Worm (Caenorhabditis elegans): ENCODE data around the gene skr-10.

Gene skr-10

ce11 chrIV:15946507-15946906 is at the start of gene skr-10:
Gene skr-10, plus strand, starts transcription at chrIV:15946807.
- TF ChIP-seq tbx-37 (GFP tag; conservative IDR thresholded peaks at IDR 0.05) (no peak), F13C5.2 (tag; optimal IDR thresholded peaks at IDR 0.05) (no peak), ama-1 (optimal IDR thresholded peaks at IDR 0.05) (no peak), hnd-1 (tag; optimal IDR thresholded peaks at IDR 0.05) (no peak), flt-1 (GFP tag; IDR thresholded peaks at IDR 0.05) (no peak), tbx-11 (GFP tag; IDR thresholded peaks at IDR 0.05) (no peak), pes-1 (GFP tag; IDR thresholded peaks at IDR 0.05) (no peak), hmbx-1 (tag; optimal IDR thresholded peaks at IDR 0.05) (no peak), ets-7 (tag; optimal IDR thresholded peaks at IDR 0.05) (no peak), tra-4 (tag; optimal IDR thresholded peaks at IDR 0.05) (no peak), aly-1 (tag; optimal IDR thresholded peaks at IDR 0.05) (no peak), sea-1 (GFP tag; conservative IDR thresholded peaks at IDR 0.05) (no peak)

- TF ChIP-seq flt-1 (GFP tag; IDR thresholded peaks at IDR 0.05) (no peak), hmg-4 (GFP tag; optimal IDR thresholded peaks at IDR 0.05) (no peak), tbx-37 (GFP tag; conservative IDR thresholded peaks at IDR 0.05) (no peak), hnd-1 (tag; optimal IDR thresholded peaks at IDR 0.05) (no peak)
These were observed 46.4 kb upstream of the skr-10 start for ce11 chrIV:15900158-15900557.

- no peak for TF ChIP-seq F13C5.2 (tag; optimal IDR thresholded peaks at IDR 0.05)
- no peak for TF ChIP-seq sea-1 (GFP tag; conservative IDR thresholded peaks at IDR 0.05)
- no peak for TF ChIP-seq hmg-4 (GFP tag; optimal IDR thresholded peaks at IDR 0.05)
- no peak for TF ChIP-seq tbx-11 (GFP tag; IDR thresholded peaks at IDR 0.05)
- no peak for TF ChIP-seq aly-1 (tag; optimal IDR thresholded peaks at IDR 0.05)
- no peak for TF ChIP-seq hmbx-1 (tag; optimal IDR thresholded peaks at IDR 0.05)
These were observed 45.5 kb upstream of the skr-10 start, which contains the start of gene Y105C5B.5 for ce11 chrIV:15901123-15901522. Gene Y105C5B.5, minus strand, starts transcription at chrIV:15901225.

- TF ChIP-seq aly-1 (tag; optimal IDR thresholded peaks at IDR 0.05) (no peak), hnd-1 (tag; optimal IDR thresholded peaks at IDR 0.05) (no peak), hmg-4 (GFP tag; optimal IDR thresholded peaks at IDR 0.05) (no peak), B0310.2 (tag; optimal IDR thresholded peaks at IDR 0.05) (no peak), tbx-37 (GFP tag; conservative IDR thresholded peaks at IDR 0.05) (no peak), flt-1 (GFP tag; IDR thresholded peaks at IDR 0.05) (no peak), ama-1 (optimal IDR thresholded peaks at IDR 0.05) (no peak), hmbx-1 (tag; optimal IDR thresholded peaks at IDR 0.05) (no peak), tbx-11 (GFP tag; IDR thresholded peaks at IDR 0.05) (no peak), pes-1 (GFP tag; IDR thresholded peaks at IDR 0.05) (no peak), tra-4 (tag; optimal IDR thresholded peaks at IDR 0.05) (no peak), sea-1 (GFP tag; conservative IDR thresholded peaks at IDR 0.05) (no peak), ceh-13 (GFP tag; optimal IDR thresholded peaks at IDR 0.05) (no peak)
These were observed 40.5 kb upstream of the skr-10 start, which contains the start of gene srv-15 for ce11 chrIV:15906059-15906632. Gene srv-15, plus strand, starts transcription at chrIV:15906582.

- TF ChIP-seq scrt-1 (GFP tag; IDR thresholded peaks at IDR 0.05) = no peak
- TF ChIP-seq sea-1 (GFP tag; conservative IDR thresholded peaks at IDR 0.05) = no peak
- TF ChIP-seq pes-1 (GFP tag; IDR thresholded peaks at IDR 0.05) = no peak
- no peak for TF ChIP-seq hmbx-1 (tag; optimal IDR thresholded peaks at IDR 0.05)
- no peak for TF ChIP-seq tbx-11 (GFP tag; IDR thresholded peaks at IDR 0.05)
- no peak for TF ChIP-seq ets-7 (tag; optimal IDR thresholded peaks at IDR 0.05)
- TF ChIP-seq tbx-37 (GFP tag; conservative IDR thresholded peaks at IDR 0.05) = no peak
- no peak for TF ChIP-seq hmg-4 (GFP tag; optimal IDR thresholded peaks at IDR 0.05)
- TF ChIP-seq aly-1 (tag; optimal IDR thresholded peaks at IDR 0.05) = no peak
- no peak for TF ChIP-seq F13C5.2 (tag; optimal IDR thresholded peaks at IDR 0.05)
- TF ChIP-seq tra-4 (tag; optimal IDR thresholded peaks at IDR 0.05) = no peak
- no peak for TF ChIP-seq ama-1 (optimal IDR thresholded peaks at IDR 0.05)
- TF ChIP-seq ceh-13 (GFP tag; optimal IDR thresholded peaks at IDR 0.05) = no peak
- no peak for TF ChIP-seq flt-1 (GFP tag; IDR thresholded peaks at IDR 0.05)
- no peak for TF ChIP-seq ceh-36 (tag; optimal IDR thresholded peaks at IDR 0.05)
- no peak for TF ChIP-seq B0310.2 (tag; optimal IDR thresholded peaks at IDR 0.05)
- no peak for TF ChIP-seq hnd-1 (tag; optimal IDR thresholded peaks at IDR 0.05)
These were observed 38.4 kb upstream of the skr-10 start for ce11 chrIV:15908251-15908650.

ce11 chrIV:15915061-15915460 is 31.5 kb upstream of the skr-10 start:
- TF ChIP-seq scrt-1 (GFP tag; IDR thresholded peaks at IDR 0.05) (no peak), F13C5.2 (tag; optimal IDR thresholded peaks at IDR 0.05) (no peak), tbx-11 (GFP tag; IDR thresholded peaks at IDR 0.05) (no peak), sea-1 (GFP tag; conservative IDR thresholded peaks at IDR 0.05) (no peak), tra-4 (tag; optimal IDR thresholded peaks at IDR 0.05) (no peak), ceh-13 (GFP tag; optimal IDR thresholded peaks at IDR 0.05) (no peak), ets-7 (tag; optimal IDR thresholded peaks at IDR 0.05) (no peak), hmbx-1 (tag; optimal IDR thresholded peaks at IDR 0.05) (no peak), ceh-36 (tag; optimal IDR thresholded peaks at IDR 0.05) (no peak), B0310.2 (tag; optimal IDR thresholded peaks at IDR 0.05) (no peak), hmg-4 (GFP tag; optimal IDR thresholded peaks at IDR 0.05) (no peak), tbx-37 (GFP tag; conservative IDR thresholded peaks at IDR 0.05) (no peak), aly-1 (tag; optimal IDR thresholded peaks at IDR 0.05) (no peak), hnd-1 (tag; optimal IDR thresholded peaks at IDR 0.05) (no peak), ama-1 (optimal IDR thresholded peaks at IDR 0.05) (no peak), pes-1 (GFP tag; IDR thresholded peaks at IDR 0.05) (no peak), flt-1 (GFP tag; IDR thresholded peaks at IDR 0.05) (no peak)

- TF ChIP-seq B0310.2 (tag; optimal IDR thresholded peaks at IDR 0.05) = no peak
- TF ChIP-seq ets-7 (tag; optimal IDR thresholded peaks at IDR 0.05) = no peak
- no peak for TF ChIP-seq ama-1 (optimal IDR thresholded peaks at IDR 0.05)
- no peak for TF ChIP-seq hmg-4 (GFP tag; optimal IDR thresholded peaks at IDR 0.05)
- no peak for TF ChIP-seq aly-1 (tag; optimal IDR thresholded peaks at IDR 0.05)
- no peak for TF ChIP-seq sea-1 (GFP tag; conservative IDR thresholded peaks at IDR 0.05)
- no peak for TF ChIP-seq tra-4 (tag; optimal IDR thresholded peaks at IDR 0.05)
- TF ChIP-seq scrt-1 (GFP tag; IDR thresholded peaks at IDR 0.05) = no peak
- no peak for TF ChIP-seq tbx-37 (GFP tag; conservative IDR thresholded peaks at IDR 0.05)
- no peak for TF ChIP-seq pes-1 (GFP tag; IDR thresholded peaks at IDR 0.05)
- no peak for TF ChIP-seq flt-1 (GFP tag; IDR thresholded peaks at IDR 0.05)
- TF ChIP-seq hnd-1 (tag; optimal IDR thresholded peaks at IDR 0.05) = no peak
- TF ChIP-seq ceh-13 (GFP tag; optimal IDR thresholded peaks at IDR 0.05) = no peak
- TF ChIP-seq ceh-36 (tag; optimal IDR thresholded peaks at IDR 0.05) = no peak
- no peak for TF ChIP-seq tbx-11 (GFP tag; IDR thresholded peaks at IDR 0.05)
- TF ChIP-seq F13C5.2 (tag; optimal IDR thresholded peaks at IDR 0.05) = no peak
- TF ChIP-seq hmbx-1 (tag; optimal IDR thresholded peaks at IDR 0.05) = no peak
These were observed 23.6 kb upstream of the skr-10 start for ce11 chrIV:15923000-15923399.
